Fruit fly (Drosophila melanogaster): ENCODE results near the gene anox.

Gene anox

DNA sequence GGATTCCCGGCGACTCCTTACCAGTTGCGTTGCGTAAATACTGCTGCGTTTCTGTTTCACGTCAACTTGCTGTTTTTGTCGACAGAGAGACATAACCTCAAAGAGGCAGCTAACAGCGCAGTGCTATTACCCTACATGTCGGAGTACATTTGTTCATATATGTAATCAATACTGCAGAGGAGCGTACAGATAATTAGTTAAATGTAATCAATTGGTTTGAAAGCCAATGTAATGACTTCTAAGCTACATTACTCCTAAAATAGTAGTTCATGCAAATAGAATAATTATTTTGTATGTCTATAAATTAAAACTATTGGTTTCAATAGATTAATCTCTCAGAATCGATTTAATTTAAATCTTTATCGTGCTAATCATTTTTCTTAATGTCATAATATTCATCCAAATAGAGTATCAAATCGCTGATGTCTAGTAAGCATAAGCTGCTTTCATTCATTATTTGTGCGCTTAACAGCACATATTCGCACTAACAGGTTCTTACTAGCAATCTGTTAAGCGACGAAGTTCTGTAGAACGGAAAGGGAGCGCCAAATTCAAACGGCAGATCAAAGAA, at the start of gene anox, which contains the start of gene SLIRP1:
anox (minus strand) TSS at position 95 of the 571 bp plus-strand sequence.
SLIRP1 (minus strand) TSS at position 95 of the 571 bp plus-strand sequence.
- TF ChIP-seq Snoo (tag; optimal IDR thresholded peaks at IDR 0.05) = peak; percentile 88
- peak; percentile 83 for TF ChIP-seq CG17806 (tag; optimal IDR thresholded peaks at IDR 0.05)
- TF ChIP-seq CG9948 (tag; optimal IDR thresholded peaks at IDR 0.05) = peak; percentile 90
- peak; percentile 93 for TF ChIP-seq CG8159 (tag; optimal IDR thresholded peaks at IDR 0.05)
- TF ChIP-seq D1 (tag; optimal IDR thresholded peaks at IDR 0.05) = peak; percentile 87
- TF ChIP-seq CG34367 (tag; optimal IDR thresholded peaks at IDR 0.05) = peak; percentile 86
- peak; percentile 91 for TF ChIP-seq CG15710 (tag; optimal IDR thresholded peaks at IDR 0.05)
- TF ChIP-seq EcR (GFP tag; optimal IDR thresholded peaks at IDR 0.05) = peak; percentile 12
- TF ChIP-seq CG10348 (GFP tag; IDR thresholded peaks at IDR 0.05) = no peak
- TF ChIP-seq Pif1A (GFP tag; optimal IDR thresholded peaks at IDR 0.05) = peak; percentile 82
- TF ChIP-seq Pif1B (GFP tag; optimal IDR thresholded peaks at IDR 0.05) = peak; percentile 67
- TF ChIP-seq CG12605 (GFP tag; IDR thresholded peaks at IDR 0.05) = peak; percentile 32; the same call in 1 of the 2 replicates
- no peak for TF ChIP-seq CG13204 (GFP tag; optimal IDR thresholded peaks at IDR 0.05)
- peak; percentile 92 for TF ChIP-seq CG14655 (GFP tag; optimal IDR thresholded peaks at IDR 0.05)
- TF ChIP-seq CG4496 (GFP tag; IDR thresholded peaks at IDR 0.05) = peak; percentile 81
- peak; percentile 75 for TF ChIP-seq CG32121 (GFP tag; IDR thresholded peaks at IDR 0.05)
- TF ChIP-seq fd96Ca (GFP tag; IDR thresholded peaks at IDR 0.05) = no peak
- peak; percentile 89 for TF ChIP-seq CG8301 (tag; optimal IDR thresholded peaks at IDR 0.05)
- TF ChIP-seq gl (tag; optimal IDR thresholded peaks at IDR 0.05) = peak; percentile 70
- TF ChIP-seq rn (GFP tag; IDR thresholded peaks at IDR 0.05) = 0 out of 2 replicates have a peak, but pooled peaks have one; percentile 26
- peak; percentile 55 for TF ChIP-seq Ets98B (GFP tag; IDR thresholded peaks at IDR 0.05)

DNA sequence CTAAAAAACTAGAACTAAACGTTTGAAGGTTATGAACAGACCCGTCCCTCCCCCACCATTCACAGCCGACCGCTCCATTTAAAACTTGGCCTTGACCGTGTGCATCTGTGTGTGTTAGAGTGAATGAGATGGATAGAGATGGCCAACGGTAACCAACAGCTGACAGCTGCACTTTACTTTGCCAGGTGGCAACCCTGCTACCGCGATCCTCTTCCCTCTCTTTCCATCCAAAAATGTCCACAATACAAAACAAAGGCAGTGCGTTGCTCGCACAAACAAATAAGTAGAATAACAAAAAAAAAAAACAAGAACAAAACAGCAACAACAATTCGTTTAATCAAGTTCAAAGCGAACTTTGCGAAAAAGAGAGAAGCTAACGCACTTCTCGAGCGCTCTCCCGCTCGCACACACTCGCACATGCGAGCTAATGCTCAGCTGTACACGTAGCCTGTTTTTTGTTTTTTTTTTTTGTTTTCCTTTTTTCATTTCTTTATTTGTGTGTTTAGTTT, 49.4 kb upstream of the anox start:
- no peak for TF ChIP-seq Pif1A (GFP tag; optimal IDR thresholded peaks at IDR 0.05)
- TF ChIP-seq Snoo (tag; optimal IDR thresholded peaks at IDR 0.05) = no peak
- TF ChIP-seq EcR (GFP tag; optimal IDR thresholded peaks at IDR 0.05) = peak; percentile 88
- no peak for TF ChIP-seq Pif1B (GFP tag; optimal IDR thresholded peaks at IDR 0.05)
- TF ChIP-seq CG4496 (GFP tag; IDR thresholded peaks at IDR 0.05) = peak; percentile 81; the same call in 2 of the 3 replicates
- no peak for TF ChIP-seq CG8159 (tag; optimal IDR thresholded peaks at IDR 0.05)
- peak; percentile 46; the same call in 1 of the 2 replicates for TF ChIP-seq Ets98B (GFP tag; IDR thresholded peaks at IDR 0.05)
- TF ChIP-seq CG14655 (GFP tag; optimal IDR thresholded peaks at IDR 0.05) = no peak
- TF ChIP-seq CG17806 (tag; optimal IDR thresholded peaks at IDR 0.05) = no peak
- no peak for TF ChIP-seq CG34367 (tag; optimal IDR thresholded peaks at IDR 0.05)
- no peak; the same call in none of the 2 replicates for TF ChIP-seq CG32121 (GFP tag; IDR thresholded peaks at IDR 0.05)
- no peak for TF ChIP-seq CG9948 (tag; optimal IDR thresholded peaks at IDR 0.05)
- no peak for TF ChIP-seq D1 (tag; optimal IDR thresholded peaks at IDR 0.05)
- TF ChIP-seq rn (GFP tag; IDR thresholded peaks at IDR 0.05) = no peak
- peak; percentile 65 for TF ChIP-seq CG12605 (GFP tag; IDR thresholded peaks at IDR 0.05)
- TF ChIP-seq CG15710 (tag; optimal IDR thresholded peaks at IDR 0.05) = no peak
- no peak for TF ChIP-seq CG10348 (GFP tag; IDR thresholded peaks at IDR 0.05)
- peak; percentile 16 for TF ChIP-seq CG13204 (GFP tag; optimal IDR thresholded peaks at IDR 0.05)
- peak; percentile 73; the same call in 2 of the 3 replicates for TF ChIP-seq fd96Ca (GFP tag; IDR thresholded peaks at IDR 0.05)
- no peak for TF ChIP-seq CG8301 (tag; optimal IDR thresholded peaks at IDR 0.05)

dm6 chrX:21367363-21368072, 48.4 kb upstream of the anox start:
- TF ChIP-seq CG13204 (GFP tag; optimal IDR thresholded peaks at IDR 0.05) = peak; percentile 95
- peak; percentile 99 for TF ChIP-seq CG8301 (tag; optimal IDR thresholded peaks at IDR 0.05)
- TF ChIP-seq CG17806 (tag; optimal IDR thresholded peaks at IDR 0.05) = peak; percentile 97
- TF ChIP-seq Pif1B (GFP tag; optimal IDR thresholded peaks at IDR 0.05) = peak; percentile 98
- peak; percentile 96 for TF ChIP-seq Ets98B (GFP tag; IDR thresholded peaks at IDR 0.05)
- TF ChIP-seq rn (GFP tag; IDR thresholded peaks at IDR 0.05) = peak; percentile 93
- peak; percentile 39 for TF ChIP-seq EcR (GFP tag; optimal IDR thresholded peaks at IDR 0.05)
- peak; percentile 99 for TF ChIP-seq CG8159 (tag; optimal IDR thresholded peaks at IDR 0.05)
- peak; percentile 92 for TF ChIP-seq CG10348 (GFP tag; IDR thresholded peaks at IDR 0.05)
- peak; percentile 98 for TF ChIP-seq CG4496 (GFP tag; IDR thresholded peaks at IDR 0.05)
- peak; percentile 99 for TF ChIP-seq CG15710 (tag; optimal IDR thresholded peaks at IDR 0.05)
- TF ChIP-seq CG14655 (GFP tag; optimal IDR thresholded peaks at IDR 0.05) = peak; percentile 99
- TF ChIP-seq gl (tag; optimal IDR thresholded peaks at IDR 0.05) = peak; percentile 96
- TF ChIP-seq CG34367 (tag; optimal IDR thresholded peaks at IDR 0.05) = peak; percentile 98
- TF ChIP-seq CG32121 (GFP tag; IDR thresholded peaks at IDR 0.05) = peak; percentile 98
- TF ChIP-seq CG9948 (tag; optimal IDR thresholded peaks at IDR 0.05) = peak; percentile 98
- TF ChIP-seq D1 (tag; optimal IDR thresholded peaks at IDR 0.05) = peak; percentile 92
- peak; percentile 98 for TF ChIP-seq Pif1A (GFP tag; optimal IDR thresholded peaks at IDR 0.05)
- TF ChIP-seq fd96Ca (GFP tag; IDR thresholded peaks at IDR 0.05) = peak; percentile 98
- TF ChIP-seq CG12605 (GFP tag; IDR thresholded peaks at IDR 0.05) = peak; percentile 91
- TF ChIP-seq Snoo (tag; optimal IDR thresholded peaks at IDR 0.05) = peak; percentile 99

DNA sequence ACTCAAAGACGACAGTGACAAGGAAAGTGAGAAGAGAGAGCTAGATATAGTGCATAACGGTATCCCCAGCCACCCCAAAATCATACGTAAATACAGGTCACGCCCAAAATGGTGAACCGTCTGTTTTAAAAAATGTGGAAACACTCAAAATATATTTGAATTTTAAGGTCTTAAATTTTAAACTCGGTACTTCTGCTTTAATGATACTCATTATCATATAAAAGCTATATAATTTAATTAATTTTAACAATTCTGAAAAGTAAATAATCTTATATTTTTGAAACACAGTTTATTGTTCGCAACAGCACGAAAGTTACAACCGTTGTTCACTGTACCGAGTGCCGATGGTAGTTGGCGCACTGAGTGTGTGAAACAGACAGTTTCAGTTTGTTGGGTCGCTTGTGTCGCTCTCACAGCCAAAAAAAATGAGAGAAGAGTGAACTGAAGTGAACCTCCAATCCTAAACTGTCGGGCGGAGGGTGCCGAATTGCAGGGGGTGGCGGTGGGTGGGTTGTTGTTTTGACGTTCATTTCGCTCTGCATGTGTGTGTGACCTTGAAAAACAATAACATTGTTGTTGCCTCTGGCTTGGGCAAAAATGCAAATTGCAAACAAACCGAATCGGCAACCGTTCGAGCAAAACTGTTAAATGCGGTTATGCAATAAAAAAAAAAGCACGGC, 47.4 kb upstream of the anox start:
- TF ChIP-seq D1 (tag; optimal IDR thresholded peaks at IDR 0.05) = no peak
- no peak for TF ChIP-seq rn (GFP tag; IDR thresholded peaks at IDR 0.05)
- peak; percentile 77 for TF ChIP-seq Ets98B (GFP tag; IDR thresholded peaks at IDR 0.05)
- no peak for TF ChIP-seq Pif1A (GFP tag; optimal IDR thresholded peaks at IDR 0.05)
- peak; percentile 69 for TF ChIP-seq CG9948 (tag; optimal IDR thresholded peaks at IDR 0.05)
- peak; percentile 68 for TF ChIP-seq Pif1B (GFP tag; optimal IDR thresholded peaks at IDR 0.05)
- TF ChIP-seq CG12605 (GFP tag; IDR thresholded peaks at IDR 0.05) = peak; percentile 57
- TF ChIP-seq fd96Ca (GFP tag; IDR thresholded peaks at IDR 0.05) = peak; percentile 80
- TF ChIP-seq CG8159 (tag; optimal IDR thresholded peaks at IDR 0.05) = peak; percentile 85
- TF ChIP-seq CG10348 (GFP tag; IDR thresholded peaks at IDR 0.05) = 0 out of 2 replicates have a peak, but pooled peaks have one; percentile 50
- TF ChIP-seq CG4496 (GFP tag; IDR thresholded peaks at IDR 0.05) = peak; percentile 86
- peak; percentile 66 for TF ChIP-seq CG17806 (tag; optimal IDR thresholded peaks at IDR 0.05)
- TF ChIP-seq EcR (GFP tag; optimal IDR thresholded peaks at IDR 0.05) = peak; percentile 28
- peak; percentile 48 for TF ChIP-seq CG13204 (GFP tag; optimal IDR thresholded peaks at IDR 0.05)
- peak; percentile 61 for TF ChIP-seq CG34367 (tag; optimal IDR thresholded peaks at IDR 0.05)
- TF ChIP-seq CG32121 (GFP tag; IDR thresholded peaks at IDR 0.05) = peak; percentile 92
- peak; percentile 84 for TF ChIP-seq CG8301 (tag; optimal IDR thresholded peaks at IDR 0.05)
- peak; percentile 20 for TF ChIP-seq gl (tag; optimal IDR thresholded peaks at IDR 0.05)
- no peak for TF ChIP-seq CG14655 (GFP tag; optimal IDR thresholded peaks at IDR 0.05)
- TF ChIP-seq CG15710 (tag; optimal IDR thresholded peaks at IDR 0.05) = peak; percentile 79
- TF ChIP-seq Snoo (tag; optimal IDR thresholded peaks at IDR 0.05) = peak; percentile 78

Data from whole organism, pupa.